Worm (Caenorhabditis elegans): ENCODE results near the gene W08A12.3.

Gene W08A12.3

DNA sequence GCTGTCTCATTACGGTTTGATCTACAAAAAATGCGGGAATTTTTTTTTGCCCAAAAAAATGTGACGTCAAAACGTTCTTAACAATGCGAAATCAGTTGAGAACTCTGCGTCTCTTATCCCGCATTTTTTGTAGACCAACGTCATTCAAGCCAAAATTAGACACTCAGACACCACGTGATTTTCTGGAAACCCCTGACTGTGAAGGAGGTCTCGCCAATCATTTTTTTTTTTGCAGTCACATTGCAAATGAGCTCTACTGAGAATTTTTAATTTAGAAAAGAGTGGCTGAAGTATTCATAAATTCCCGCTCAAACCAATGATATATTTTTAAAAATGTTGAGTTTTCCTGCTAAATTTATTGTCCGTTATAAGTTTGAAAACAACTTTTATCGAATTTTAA is 35.9 kb downstream of the W08A12.3 start:
- TF ChIP-seq nhr-11 (tag; optimal IDR thresholded peaks at IDR 0.05) = no peak
- no peak for TF ChIP-seq sox-2 (GFP tag; IDR thresholded peaks at IDR 0.05)
- TF ChIP-seq che-1 (tag; optimal IDR thresholded peaks at IDR 0.05) = no peak
- TF ChIP-seq lim-6 (tag; optimal IDR thresholded peaks at IDR 0.05) = no peak
- no peak for TF ChIP-seq hlh-8 (tag; optimal IDR thresholded peaks at IDR 0.05)
- TF ChIP-seq ceh-45 (GFP tag; IDR thresholded peaks at IDR 0.05) = no peak
- no peak for TF ChIP-seq elt-4 (tag; optimal IDR thresholded peaks at IDR 0.05)
- TF ChIP-seq sdc-2 (tag; optimal IDR thresholded peaks at IDR 0.05) = no peak
- TF ChIP-seq mec-3 (tag; optimal IDR thresholded peaks at IDR 0.05; ENCODE audit: borderline replicate concordance) = no peak
- no peak for TF ChIP-seq pha-4 (tag; optimal IDR thresholded peaks at IDR 0.05)
- TF ChIP-seq K02D7.2 (tag; optimal IDR thresholded peaks at IDR 0.05) = no peak
- TF ChIP-seq ceh-34 (tag; optimal IDR thresholded peaks at IDR 0.05) = no peak
- TF ChIP-seq hlh-13 (GFP tag; optimal IDR thresholded peaks at IDR 0.05) = no peak
- no peak for TF ChIP-seq ceh-22 (tag; optimal IDR thresholded peaks at IDR 0.05)
- no peak for TF ChIP-seq ceh-31 (tag; optimal IDR thresholded peaks at IDR 0.05)
- no peak for TF ChIP-seq dmd-4 (tag; optimal IDR thresholded peaks at IDR 0.05; ENCODE audit: borderline replicate concordance)

ce11 chrV:3724772-3725171 is 42.1 kb downstream of the W08A12.3 start, which contains the start of gene str-30:
Gene str-30 (plus strand): TSS chrV:3725072.
- TF ChIP-seq sox-2 (GFP tag; IDR thresholded peaks at IDR 0.05) (no peak), sdc-2 (tag; optimal IDR thresholded peaks at IDR 0.05) (no peak), fkh-6 (tag; optimal IDR thresholded peaks at IDR 0.05) (no peak), ceh-31 (tag; optimal IDR thresholded peaks at IDR 0.05) (no peak), ceh-9 (tag; optimal IDR thresholded peaks at IDR 0.05) (no peak), unc-86 (tag; optimal IDR thresholded peaks at IDR 0.05) (no peak), pha-4 (tag; optimal IDR thresholded peaks at IDR 0.05) (no peak), ceh-18 (tag; optimal IDR thresholded peaks at IDR 0.05) (no peak), Y22D7AL.16 (tag; optimal IDR thresholded peaks at IDR 0.05) (no peak)
